Fruit fly (Drosophila melanogaster) whole organism, embryonic: ENCODE measurements around the gene Rdh.

Source experiments
- Ada2b ChIP-seq: fragments of 200-800 bp; sonication (Bioruptor generic); IDR thresholded peaks from 2 replicates; pipeline ENCODE4 v1.3.6; 2022; ENCODE audit warnings: missing biosample characterization, missing genetic modification characterization
- Asciz ChIP-seq: fragments of 200-800 bp; sonication (Bioruptor generic); optimal IDR thresholded peaks from 2 replicates; lab custom pipeline; 2017; ENCODE audit warnings: missing biosample characterization, mild to moderate bottlenecking, missing genetic modification characterization, missing genetic modification reagents
- Blimp-1 ChIP-seq: fragments of 200-800 bp; sonication (Bioruptor generic); optimal IDR thresholded peaks from 3 replicates; lab custom pipeline; 2018; ENCODE audit warnings: missing biosample characterization, missing genetic modification characterization, mild to moderate bottlenecking, moderate library complexity, missing genetic modification reagents
- Bteb2 ChIP-seq: fragments of 200-800 bp; sonication (Bioruptor generic); optimal IDR thresholded peaks from 2 replicates; lab custom pipeline; 2016; ENCODE audit warnings: missing biosample characterization, missing genetic modification characterization
- CG1024 ChIP-seq: fragments of 200-800 bp; sonication (Bioruptor generic); IDR thresholded peaks from 2 replicates; pipeline ENCODE4 v1.3.6; 2022; ENCODE audit warnings: missing biosample characterization, missing genetic modification characterization
- CG10267 ChIP-seq: fragments of 200-800 bp; sonication (Bioruptor generic); optimal IDR thresholded peaks from 2 replicates; lab custom pipeline; 2018; ENCODE audit warnings: missing biosample characterization, mild to moderate bottlenecking, missing genetic modification characterization, moderate library complexity
- CG10959 ChIP-seq: fragments of 200-800 bp; sonication (Bioruptor generic); IDR thresholded peaks from 2 replicates; pipeline ENCODE4 v1.3.6; 2022; ENCODE audit warnings: missing biosample characterization, missing genetic modification characterization
- CG12744 ChIP-seq: fragments of 200-800 bp; sonication (Bioruptor generic); optimal IDR thresholded peaks from 2 replicates; lab custom pipeline; 2016; ENCODE audit warnings: missing biosample characterization, missing genetic modification characterization
- CG14050 ChIP-seq: fragments of 200-800 bp; sonication (Bioruptor generic); IDR thresholded peaks from 3 replicates; pipeline ENCODE4 v1.3.6; 2022; ENCODE audit warnings: missing biosample characterization, missing genetic modification characterization
- CG14667 ChIP-seq: fragments of 200-800 bp; sonication (Bioruptor generic); IDR thresholded peaks from 2 replicates; pipeline ENCODE4 v1.3.6; 2022; ENCODE audit warnings: missing biosample characterization, missing genetic modification characterization
- CG17612 ChIP-seq: fragments of 200-800 bp; sonication (Bioruptor generic); IDR thresholded peaks from 2 replicates; pipeline ENCODE4 v1.3.6; 2022; ENCODE audit warnings: missing biosample characterization, missing genetic modification characterization
- CG32532 ChIP-seq: fragments of 200-800 bp; sonication (Bioruptor generic); IDR thresholded peaks from 2 replicates; pipeline ENCODE4 v1.3.6; 2022; ENCODE audit warnings: missing biosample characterization, missing genetic modification characterization
- CG3407 ChIP-seq: fragments of 200-800 bp; sonication (Bioruptor generic); optimal IDR thresholded peaks from 2 replicates; lab custom pipeline; 2018; ENCODE audit warnings: missing biosample characterization, mild to moderate bottlenecking, missing genetic modification characterization
- CG4328 ChIP-seq: fragments of 200-800 bp; sonication (Bioruptor generic); optimal IDR thresholded peaks from 3 replicates; lab custom pipeline; 2017; ENCODE audit warnings: missing biosample characterization, missing genetic modification reagents, missing genetic modification characterization
- CG4820 ChIP-seq: fragments of 200-800 bp; sonication (Bioruptor generic); optimal IDR thresholded peaks from 3 replicates; lab custom pipeline; 2016; ENCODE audit warnings: missing biosample characterization, missing genetic modification characterization
- CG5953 ChIP-seq: fragments of 200-800 bp; sonication (Bioruptor generic); IDR thresholded peaks from 2 replicates; pipeline ENCODE4 v1.3.6; 2022; ENCODE audit warnings: missing biosample characterization, missing genetic modification characterization
- CG6689 ChIP-seq: fragments of 200-800 bp; sonication (Bioruptor generic); IDR thresholded peaks from 2 replicates; pipeline ENCODE4 v1.3.6; 2022; ENCODE audit warnings: missing biosample characterization, missing genetic modification characterization
- CG6765 ChIP-seq: fragments of 200-800 bp; sonication (Bioruptor generic); optimal IDR thresholded peaks from 3 replicates; lab custom pipeline; 2017; ENCODE audit warnings: missing biosample characterization, mild to moderate bottlenecking, missing genetic modification characterization
- CG7372 ChIP-seq: fragments of 200-800 bp; sonication (Bioruptor generic); IDR thresholded peaks from 2 replicates; pipeline ENCODE4 v1.3.6; 2022; ENCODE audit warnings: missing biosample characterization, missing genetic modification characterization
- CG7745 ChIP-seq: fragments of 200-800 bp; sonication (Bioruptor generic); optimal IDR thresholded peaks from 2 replicates; lab custom pipeline; 2018; ENCODE audit warnings: missing biosample characterization, mild to moderate bottlenecking, missing genetic modification characterization, moderate library complexity
- CG8765 ChIP-seq: fragments of 200-800 bp; sonication (Bioruptor generic); IDR thresholded peaks from 2 replicates; pipeline ENCODE4 v1.3.6; 2022; ENCODE audit warnings: missing biosample characterization, missing genetic modification characterization
- CG8944 ChIP-seq: fragments of 200-800 bp; sonication (Bioruptor generic); optimal IDR thresholded peaks from 3 replicates; lab custom pipeline; 2016; ENCODE audit warnings: missing biosample characterization, missing genetic modification characterization
- CG9437 ChIP-seq: fragments of 200-800 bp; sonication (Bioruptor generic); optimal IDR thresholded peaks from 2 replicates; lab custom pipeline; 2018; ENCODE audit warnings: missing biosample characterization, mild to moderate bottlenecking, missing genetic modification characterization
- CkIIα-i1 ChIP-seq: fragments of 200-800 bp; sonication (Bioruptor generic); IDR thresholded peaks from 2 replicates; pipeline ENCODE4 v1.3.6; 2022; ENCODE audit warnings: missing biosample characterization, missing genetic modification characterization
- Dek ChIP-seq: fragments of 200-800 bp; sonication (Bioruptor generic); optimal IDR thresholded peaks from 3 replicates; lab custom pipeline; 2019; ENCODE audit warnings: missing biosample characterization, mild to moderate bottlenecking, missing genetic modification characterization, moderate library complexity
- Dip3 ChIP-seq: fragments of 200-800 bp; sonication (Bioruptor generic); optimal IDR thresholded peaks from 3 replicates; lab custom pipeline; 2016; ENCODE audit warnings: missing biosample characterization, missing genetic modification characterization
- Drgx ChIP-seq: fragments of 200-800 bp; sonication (Bioruptor generic); IDR thresholded peaks from 2 replicates; pipeline ENCODE4 v1.3.6; 2022; ENCODE audit warnings: missing biosample characterization, missing genetic modification characterization
- ERR ChIP-seq: fragments of 200-800 bp; sonication (Bioruptor generic); optimal IDR thresholded peaks from 2 replicates; lab custom pipeline; 2016; ENCODE audit warnings: missing biosample characterization, missing genetic modification characterization
- Elba2 ChIP-seq: fragments of 200-800 bp; sonication (Bioruptor generic); optimal IDR thresholded peaks from 3 replicates; lab custom pipeline; 2016; ENCODE audit warnings: missing biosample characterization, missing genetic modification characterization
- Fer1 ChIP-seq: fragments of 200-800 bp; sonication (Bioruptor generic); optimal IDR thresholded peaks from 2 replicates; lab custom pipeline; 2017; ENCODE audit warnings: missing biosample characterization, mild to moderate bottlenecking, missing genetic modification characterization
- Hand ChIP-seq: fragments of 200-800 bp; sonication (Bioruptor generic); optimal IDR thresholded peaks from 2 replicates; lab custom pipeline; 2017; ENCODE audit warnings: mild to moderate bottlenecking, missing biosample characterization, missing genetic modification reagents, missing genetic modification characterization
- Hsf ChIP-seq: fragments of 200-800 bp; sonication (Bioruptor generic); optimal IDR thresholded peaks from 3 replicates; lab custom pipeline; 2016; ENCODE audit warnings: missing biosample characterization, missing genetic modification characterization
- Trl ChIP-seq, 3 experiments: fragments of >200 bp in 2 of 3; fragments of 200-800 bp in 1 of 3; sonication (Bioruptor generic) in 1 of 3; optimal IDR thresholded peaks; 2 replicates in 1 of 3; 3 replicates in 2 of 3; lab custom pipeline; 2016 to 2017; ENCODE audit warnings: missing biosample characterization in 1 of 3, missing genetic modification characterization in 1 of 3
- Xrp1 ChIP-seq: fragments of 200-800 bp; sonication (Bioruptor generic); IDR thresholded peaks from 2 replicates; pipeline ENCODE4 v1.3.6; 2022; ENCODE audit warnings: missing biosample characterization, missing genetic modification characterization
- br ChIP-seq: fragments of >200 bp; optimal IDR thresholded peaks from 2 replicates; lab custom pipeline; 2017
- crol ChIP-seq: fragments of 200-800 bp; sonication (Bioruptor generic); IDR thresholded peaks from 2 replicates; pipeline ENCODE4 v1.3.6; 2022; ENCODE audit warnings: missing biosample characterization, missing genetic modification characterization
- disco-r ChIP-seq: fragments of 200-800 bp; sonication (Bioruptor generic); optimal IDR thresholded peaks from 2 replicates; lab custom pipeline; 2016; ENCODE audit warnings: missing biosample characterization, missing genetic modification characterization
- dpn ChIP-seq, 2 experiments: fragments of 200-800 bp; sonication (Bioruptor generic); optimal IDR thresholded peaks; 3 replicates each; lab custom pipeline; 2016; ENCODE audit warnings: missing biosample characterization in 2 of 2, missing genetic modification characterization in 2 of 2
- ems ChIP-seq: fragments of 200-800 bp; sonication (Bioruptor generic); optimal IDR thresholded peaks from 3 replicates; lab custom pipeline; 2016; ENCODE audit warnings: missing biosample characterization, missing genetic modification characterization
- gsb-n ChIP-seq: fragments of 200-800 bp; sonication (Bioruptor generic); optimal IDR thresholded peaks from 3 replicates; lab custom pipeline; 2018; ENCODE audit warnings: missing biosample characterization, mild to moderate bottlenecking, missing genetic modification characterization
- ind ChIP-seq: fragments of 200-800 bp; sonication (Bioruptor generic); optimal IDR thresholded peaks from 3 replicates; lab custom pipeline; 2016; ENCODE audit warnings: missing biosample characterization, missing genetic modification characterization
- lab ChIP-seq: fragments of 200-800 bp; sonication (Bioruptor generic); optimal IDR thresholded peaks from 3 replicates; lab custom pipeline; 2017; ENCODE audit warnings: missing biosample characterization, missing genetic modification characterization, mild to moderate bottlenecking, moderate library complexity, missing genetic modification reagents
- lola ChIP-seq, 3 experiments: fragments of >200 bp in 2 of 3; fragments of 200-800 bp in 1 of 3; sonication (Bioruptor generic) in 1 of 3; optimal IDR thresholded peaks; 2 replicates each; lab custom pipeline; 2017 to 2019; ENCODE audit warnings: missing biosample characterization in 3 of 3, missing genetic modification characterization in 3 of 3, mild to moderate bottlenecking in 1 of 3, moderate library complexity in 1 of 3
- nau ChIP-seq: fragments of 200-800 bp; sonication (Bioruptor generic); optimal IDR thresholded peaks from 3 replicates; lab custom pipeline; 2017; ENCODE audit warnings: missing biosample characterization, mild to moderate bottlenecking, missing genetic modification characterization, missing genetic modification reagents
- nerfin-2 ChIP-seq: fragments of 200-800 bp; sonication (Bioruptor generic); IDR thresholded peaks from 2 replicates; pipeline ENCODE4 v1.3.6; 2022; ENCODE audit warnings: missing biosample characterization, missing genetic modification characterization; ENCODE audit not compliant: partially characterized antibody
- phol ChIP-seq: fragments of 200-800 bp; sonication (Bioruptor generic); optimal IDR thresholded peaks from 3 replicates; lab custom pipeline; 2018; ENCODE audit warnings: missing biosample characterization, mild to moderate bottlenecking, missing genetic modification characterization, moderate library complexity
- rib ChIP-seq: fragments of 200-800 bp; sonication (Bioruptor generic); IDR thresholded peaks from 2 replicates; pipeline ENCODE4 v1.3.6; 2022; ENCODE audit warnings: missing biosample characterization, missing genetic modification characterization
- sc ChIP-seq, 3 experiments: fragments of >200 bp in 2 of 3; fragments of 200-800 bp in 1 of 3; sonication (Bioruptor generic) in 1 of 3; optimal IDR thresholded peaks; 2 replicates in 2 of 3; 3 replicates in 1 of 3; lab custom pipeline; 2017; ENCODE audit warnings: mild to moderate bottlenecking in 1 of 3, missing biosample characterization in 1 of 3, missing genetic modification characterization in 1 of 3, missing genetic modification reagents in 1 of 3
- scrt ChIP-seq: fragments of 200-800 bp; sonication (Bioruptor generic); optimal IDR thresholded peaks from 2 replicates; lab custom pipeline; 2018; ENCODE audit warnings: missing biosample characterization, mild to moderate bottlenecking, missing genetic modification characterization, moderate library complexity
- stc ChIP-seq: fragments of 200-800 bp; sonication (Bioruptor generic); IDR thresholded peaks from 2 replicates; pipeline ENCODE4 v1.3.6; 2022; ENCODE audit warnings: missing biosample characterization, missing genetic modification characterization
- usp ChIP-seq: fragments of >200 bp; optimal IDR thresholded peaks from 2 replicates; lab custom pipeline; 2017; ENCODE audit warnings: missing biosample characterization, missing genetic modification characterization

The Rdh gene

dm6 chr3L:3875004-3875403 lies 49.8 kb downstream of the Rdh start (continued):
- TF ChIP-seq CG9437 (no peak), CG3407 (GFP tag; lab: Kevin White, UChicago) (peak; percentile 44), CG17612 (GFP tag; lab: Robert Waterston, UW) (no peak), nau (no peak), CG14667 (GFP tag; lab: Robert Waterston, UW) (no peak), Xrp1 (peak; percentile 77), Hsf (peak; percentile 25), stc (peak; percentile 31; the same call in 1 of the 2 replicates), CG14050 (GFP tag; lab: Robert Waterston, UW) (no peak), CG7372 (GFP tag; lab: Robert Waterston, UW) (0 out of 2 replicates have a peak, but pooled peaks have one; percentile 17), CG7745 (no peak), Trl (optimal IDR thresholded peaks at IDR 0.05; lab: Kevin White, UChicago) (no peak), Trl (GFP tag; optimal IDR thresholded peaks at IDR 0.05; lab: Kevin White, UChicago) (peak; percentile 29), Asciz (GFP tag; lab: Kevin White, UChicago) (no peak), Hand (GFP tag; lab: Kevin White, UChicago) (no peak), CG10959 (GFP tag; lab: Robert Waterston, UW) (peak; percentile 35), Elba2 (GFP tag; lab: Kevin White, UChicago) (peak; percentile 4), Drgx (no peak), scrt (GFP tag; lab: Kevin White, UChicago) (no peak), CG4820 (GFP tag; lab: Kevin White, UChicago) (peak; percentile 51), Fer1 (GFP tag; lab: Kevin White, UChicago) (no peak), Ada2b (GFP tag; lab: Robert Waterston, UW) (no peak), CG6689 (0 out of 2 replicates have a peak, but pooled peaks have one; percentile 12), ind (no peak), CG1024 (GFP tag; lab: Robert Waterston, UW) (0 out of 2 replicates have a peak, but pooled peaks have one; percentile 28), crol (no peak), gsb-n (tag; lab: Kevin White, UChicago) (peak; percentile 61), ERR (GFP tag; lab: Kevin White, UChicago) (no peak), CG6765 (GFP tag; lab: Kevin White, UChicago) (no peak), CG10267 (tag; lab: Kevin White, UChicago) (peak; percentile 39), Dip3 (no peak), CkIIα-i1 (GFP tag; lab: Robert Waterston, UW) (no peak), CG5953 (GFP tag; lab: Robert Waterston, UW) (no peak), nerfin-2 (GFP tag; lab: Robert Waterston, UW) (no peak), phol (tag; lab: Kevin White, UChicago) (peak; percentile 45), br (lab: Kevin White, UChicago) (no peak), sc (optimal IDR thresholded peaks at IDR 0.05; lab: Kevin White, UChicago) (no peak), sc (GFP tag; optimal IDR thresholded peaks at IDR 0.05; lab: Kevin White, UChicago) (peak; percentile 8), usp (no peak), ems (GFP tag; lab: Kevin White, UChicago) (peak; percentile 7), Dek (tag; lab: Kevin White, UChicago) (no peak), Bteb2 (GFP tag; lab: Kevin White, UChicago) (no peak), CG12744 (no peak), lola (GFP tag; optimal IDR thresholded peaks at IDR 0.05; lab: Kevin White, UChicago) (peak in 1 of 3 experiments; percentile 80), lab (GFP tag; lab: Kevin White, UChicago) (no peak), CG32532 (GFP tag; lab: Robert Waterston, UW) (no peak), rib (no peak), dpn (GFP tag; optimal IDR thresholded peaks at IDR 0.05; lab: Kevin White, UChicago) (peak in 1 of 2 experiments; percentile 22), CG8765 (peak; percentile 69; the same call in 1 of the 2 replicates), CG8944 (GFP tag; lab: Kevin White, UChicago) (no peak), disco-r (GFP tag; lab: Kevin White, UChicago) (no peak), CG4328 (no peak), Blimp-1 (GFP tag; lab: Kevin White, UChicago) (peak; percentile 33)
